Fruit fly (Drosophila melanogaster) whole organism, embryonic: ENCODE data around the gene CG17777.

Experiments used
- Atf3 ChIP-seq: fragments of 200-800 bp; sonication (Bioruptor generic); optimal IDR thresholded peaks from 3 replicates; lab custom pipeline; 2016; ENCODE audit warnings: missing biosample characterization, missing genetic modification characterization
- Bdp1 ChIP-seq: fragments of 200-800 bp; sonication (Bioruptor generic); optimal IDR thresholded peaks from 3 replicates; lab custom pipeline; 2016; ENCODE audit warnings: missing biosample characterization, missing genetic modification characterization
- CG11504 ChIP-seq: fragments of 200-800 bp; sonication (Bioruptor generic); optimal IDR thresholded peaks from 3 replicates; lab custom pipeline; 2019; ENCODE audit warnings: missing biosample characterization, mild to moderate bottlenecking, missing genetic modification characterization, moderate library complexity
- CG12659 ChIP-seq: fragments of 200-800 bp; sonication (Bioruptor generic); optimal IDR thresholded peaks from 3 replicates; lab custom pipeline; 2017; ENCODE audit warnings: mild to moderate bottlenecking, missing biosample characterization, missing genetic modification reagents, missing genetic modification characterization
- CG12769 ChIP-seq: fragments of 200-800 bp; sonication (Bioruptor generic); optimal IDR thresholded peaks from 2 replicates; lab custom pipeline; 2019; ENCODE audit warnings: missing biosample characterization, mild to moderate bottlenecking, missing genetic modification characterization, moderate library complexity
- CG16815 ChIP-seq: fragments of 200-800 bp; sonication (Bioruptor generic); optimal IDR thresholded peaks from 3 replicates; lab custom pipeline; 2017; ENCODE audit warnings: missing biosample characterization, mild to moderate bottlenecking, missing genetic modification characterization
- CG17359 ChIP-seq: fragments of 200-800 bp; sonication (Bioruptor generic); optimal IDR thresholded peaks from 3 replicates; lab custom pipeline; 2018; ENCODE audit warnings: missing biosample characterization, mild to moderate bottlenecking, missing genetic modification characterization, moderate library complexity
- CG17361 ChIP-seq: fragments of 200-800 bp; sonication (Bioruptor generic); IDR thresholded peaks from 3 replicates; pipeline ENCODE4 v1.3.6; 2022; ENCODE audit warnings: missing biosample characterization, missing genetic modification characterization
- CG17802 ChIP-seq: fragments of 200-800 bp; sonication (Bioruptor generic); optimal IDR thresholded peaks from 2 replicates; lab custom pipeline; 2018; ENCODE audit warnings: missing biosample characterization, mild to moderate bottlenecking, missing genetic modification characterization, moderate library complexity
- CG18476 ChIP-seq: fragments of 200-800 bp; sonication (Bioruptor generic); optimal IDR thresholded peaks from 2 replicates; lab custom pipeline; 2016; ENCODE audit warnings: missing biosample characterization, mild to moderate bottlenecking, missing genetic modification characterization
- CG31365 ChIP-seq: fragments of 200-800 bp; sonication (Bioruptor generic); optimal IDR thresholded peaks from 2 replicates; lab custom pipeline; 2018; ENCODE audit warnings: missing biosample characterization, mild to moderate bottlenecking, missing genetic modification characterization
- CG4328 ChIP-seq: fragments of 200-800 bp; sonication (Bioruptor generic); optimal IDR thresholded peaks from 3 replicates; lab custom pipeline; 2017; ENCODE audit warnings: missing biosample characterization, missing genetic modification reagents, missing genetic modification characterization
- CG4707 ChIP-seq: fragments of 200-800 bp; sonication (Bioruptor generic); optimal IDR thresholded peaks from 2 replicates; lab custom pipeline; 2018; ENCODE audit warnings: missing biosample characterization, mild to moderate bottlenecking, missing genetic modification characterization, moderate library complexity
- CG4820 ChIP-seq: fragments of 200-800 bp; sonication (Bioruptor generic); optimal IDR thresholded peaks from 3 replicates; lab custom pipeline; 2016; ENCODE audit warnings: missing biosample characterization, missing genetic modification characterization
- CG7928 ChIP-seq: fragments of 200-800 bp; sonication (Bioruptor generic); optimal IDR thresholded peaks from 2 replicates; lab custom pipeline; 2017; ENCODE audit warnings: missing biosample characterization, mild to moderate bottlenecking, missing genetic modification characterization
- CG8359 ChIP-seq: fragments of 200-800 bp; sonication (Bioruptor generic); optimal IDR thresholded peaks from 2 replicates; lab custom pipeline; 2017; ENCODE audit warnings: missing biosample characterization, mild to moderate bottlenecking, missing genetic modification characterization, borderline replicate concordance
- CG8924 ChIP-seq: fragments of 200-800 bp; optimal IDR thresholded peaks from 3 replicates; lab custom pipeline; 2019; ENCODE audit warnings: missing biosample characterization, mild to moderate bottlenecking, missing genetic modification characterization, moderate library complexity
- CrebB ChIP-seq: fragments of 200-800 bp; sonication (Bioruptor generic); optimal IDR thresholded peaks from 3 replicates; lab custom pipeline; 2018; ENCODE audit warnings: missing biosample characterization, mild to moderate bottlenecking, missing genetic modification characterization
- Dip2 ChIP-seq: fragments of 200-800 bp; sonication (Bioruptor generic); IDR thresholded peaks from 2 replicates; pipeline ENCODE4 v1.3.6; 2022; ENCODE audit warnings: missing biosample characterization, missing genetic modification characterization
- Doc2 ChIP-seq: fragments of 200-800 bp; sonication (Bioruptor generic); IDR thresholded peaks from 2 replicates; pipeline ENCODE4 v1.3.6; 2022; ENCODE audit warnings: missing biosample characterization, missing genetic modification characterization
- E2f2 ChIP-seq: fragments of 200-800 bp; sonication (Bioruptor generic); IDR thresholded peaks from 2 replicates; pipeline ENCODE4 v1.3.6; 2022; ENCODE audit warnings: missing biosample characterization, missing genetic modification characterization
- HLH3B ChIP-seq: fragments of 200-800 bp; sonication (Bioruptor generic); IDR thresholded peaks from 2 replicates; pipeline ENCODE4 v1.3.6; 2022; ENCODE audit warnings: missing biosample characterization, missing genetic modification characterization
- HLH4C ChIP-seq: fragments of 200-800 bp; sonication (Bioruptor generic); IDR thresholded peaks from 3 replicates; pipeline ENCODE4 v1.3.6; 2022; ENCODE audit warnings: missing biosample characterization, missing genetic modification characterization; ENCODE audit not compliant: partially characterized antibody
- Meics ChIP-seq: fragments of 200-800 bp; sonication (Bioruptor generic); optimal IDR thresholded peaks from 2 replicates; lab custom pipeline; 2017; ENCODE audit warnings: missing biosample characterization, mild to moderate bottlenecking, missing genetic modification characterization
- Rfx ChIP-seq: fragments of 200-800 bp; sonication (Bioruptor generic); IDR thresholded peaks from 2 replicates; pipeline ENCODE4 v1.3.6; 2022; ENCODE audit warnings: missing biosample characterization, missing genetic modification characterization
- YL-1 ChIP-seq: fragments of 200-800 bp; sonication (Bioruptor generic); optimal IDR thresholded peaks from 3 replicates; lab custom pipeline; 2017; ENCODE audit warnings: missing biosample characterization, mild to moderate bottlenecking, missing genetic modification characterization
- abd-A ChIP-seq: fragments of 200-800 bp; sonication (Bioruptor generic); optimal IDR thresholded peaks from 3 replicates; lab custom pipeline; 2019; ENCODE audit warnings: missing biosample characterization, mild to moderate bottlenecking, missing genetic modification characterization, moderate library complexity
- croc ChIP-seq: fragments of 200-800 bp; sonication (Bioruptor generic); conservative IDR thresholded peaks from 3 replicates; pipeline ENCODE4 v1.3.6; 2022; ENCODE audit warnings: missing biosample characterization, missing genetic modification characterization
- fru ChIP-seq: fragments of >200 bp; optimal IDR thresholded peaks from 2 replicates; lab custom pipeline; 2017
- gcm ChIP-seq: fragments of 200-800 bp; sonication (Bioruptor generic); optimal IDR thresholded peaks from 2 replicates; lab custom pipeline; 2019; ENCODE audit warnings: missing biosample characterization, mild to moderate bottlenecking, missing genetic modification characterization, moderate library complexity
- grn ChIP-seq: fragments of 200-800 bp; sonication (Bioruptor generic); optimal IDR thresholded peaks from 3 replicates; lab custom pipeline; 2017; ENCODE audit warnings: missing biosample characterization, missing genetic modification characterization
- hb ChIP-seq: fragments of 200-800 bp; sonication (Bioruptor generic); IDR thresholded peaks from 3 replicates; pipeline ENCODE4 v1.3.6; 2022; ENCODE audit warnings: missing biosample characterization, missing genetic modification characterization; ENCODE audit not compliant: partially characterized antibody
- hth ChIP-seq: fragments of >200 bp; optimal IDR thresholded peaks from 2 replicates; lab custom pipeline; 2017; ENCODE audit warnings: inconsistent platforms
- jumu ChIP-seq: fragments of 200-800 bp; sonication (Bioruptor generic); optimal IDR thresholded peaks from 3 replicates; lab custom pipeline; 2016; ENCODE audit warnings: missing biosample characterization, missing genetic modification characterization
- kah ChIP-seq: fragments of 200-800 bp; sonication (Bioruptor generic); optimal IDR thresholded peaks from 2 replicates; lab custom pipeline; 2018; ENCODE audit warnings: missing biosample characterization, mild to moderate bottlenecking, missing genetic modification characterization
- lilli ChIP-seq: fragments of 200-800 bp; sonication (Bioruptor generic); optimal IDR thresholded peaks from 3 replicates; lab custom pipeline; 2016; ENCODE audit warnings: missing biosample characterization, missing genetic modification characterization
- odd ChIP-seq: fragments of 200-800 bp; sonication (Bioruptor generic); optimal IDR thresholded peaks from 2 replicates; lab custom pipeline; 2017; ENCODE audit warnings: missing biosample characterization, mild to moderate bottlenecking, missing genetic modification characterization
- pros ChIP-seq: fragments of 200-800 bp; sonication (Bioruptor generic); optimal IDR thresholded peaks from 3 replicates; lab custom pipeline; 2019; ENCODE audit warnings: missing biosample characterization, mild to moderate bottlenecking, missing genetic modification characterization, moderate library complexity
- pum ChIP-seq: fragments of 200-800 bp; sonication (Bioruptor generic); optimal IDR thresholded peaks from 2 replicates; lab custom pipeline; 2016; ENCODE audit warnings: missing biosample characterization, missing genetic modification characterization
- shn ChIP-seq: fragments of 200-800 bp; sonication (Bioruptor generic); optimal IDR thresholded peaks from 3 replicates; lab custom pipeline; 2016; ENCODE audit warnings: missing biosample characterization, missing genetic modification characterization
- slp2 ChIP-seq: fragments of 200-800 bp; sonication (Bioruptor generic); optimal IDR thresholded peaks from 2 replicates; lab custom pipeline; 2016; ENCODE audit warnings: missing biosample characterization, missing genetic modification characterization
- trem ChIP-seq: fragments of 200-800 bp; optimal IDR thresholded peaks from 3 replicates; lab custom pipeline; 2019; ENCODE audit warnings: missing biosample characterization, mild to moderate bottlenecking, missing genetic modification characterization, moderate library complexity
- yki ChIP-seq: fragments of >200 bp; optimal IDR thresholded peaks from 3 replicates; lab custom pipeline; 2018

Gene CG17777

dm6 chrX:2145690-2146470 is 40.8 kb upstream of the CG17777 start (continued):
- TF ChIP-seq CG16815 (GFP tag; lab: Kevin White, UChicago) (peak; percentile 11), CG7928 (GFP tag; lab: Kevin White, UChicago) (no peak), CG8924 (tag; lab: Kevin White, UChicago) (peak; percentile 40), CG12769 (tag; lab: Kevin White, UChicago) (no peak), YL-1 (GFP tag; lab: Kevin White, UChicago) (no peak), CG8359 (GFP tag; lab: Kevin White, UChicago) (no peak), pros (GFP tag; lab: Kevin White, UChicago) (no peak), croc (GFP tag; lab: Robert Waterston, UW) (no peak), Bdp1 (no peak), CG17802 (tag; lab: Kevin White, UChicago) (no peak), CG4328 (GFP tag; lab: Kevin White, UChicago) (peak; percentile 46), CG4707 (no peak), CG17361 (GFP tag; lab: Robert Waterston, UW) (peak; percentile 51; the same call in 1 of the 3 replicates), Meics (GFP tag; lab: Kevin White, UChicago) (peak; percentile 60), Dip2 (no peak), shn (peak; percentile 22), lilli (GFP tag; lab: Kevin White, UChicago) (peak; percentile 37), gcm (GFP tag; lab: Kevin White, UChicago) (no peak), jumu (GFP tag; lab: Kevin White, UChicago) (peak; percentile 13), HLH3B (GFP tag; lab: Robert Waterston, UW) (no peak), odd (GFP tag; lab: Kevin White, UChicago) (no peak), HLH4C (peak; percentile 69), kah (GFP tag; lab: Kevin White, UChicago) (no peak), CG11504 (tag; lab: Kevin White, UChicago) (peak; percentile 47), trem (tag; lab: Kevin White, UChicago) (no peak), abd-A (tag; lab: Kevin White, UChicago) (no peak), CG17359 (tag; lab: Kevin White, UChicago) (peak; percentile 8), yki (no peak), fru (no peak), pum (GFP tag; lab: Kevin White, UChicago) (peak; percentile 23), CG4820 (GFP tag; lab: Kevin White, UChicago) (no peak), CG31365 (tag; lab: Kevin White, UChicago) (no peak), Doc2 (no peak), CG18476 (GFP tag; lab: Kevin White, UChicago) (peak; percentile 33), hth (lab: Kevin White, UChicago) (no peak), slp2 (GFP tag; lab: Kevin White, UChicago) (no peak), Rfx (GFP tag; lab: Robert Waterston, UW) (peak; percentile 74), CG12659 (GFP tag; lab: Kevin White, UChicago) (peak; percentile 21), Atf3 (GFP tag; lab: Kevin White, UChicago) (no peak), CrebB (tag; lab: Kevin White, UChicago) (peak; percentile 32), grn (GFP tag; lab: Kevin White, UChicago) (peak; percentile 7), E2f2 (GFP tag; lab: Robert Waterston, UW) (peak; percentile 12; the same call in 1 of the 2 replicates), hb (peak; percentile 77; the same call in 2 of the 3 replicates)
